Worm (Caenorhabditis elegans) whole organism, young adult: ENCODE data around the gene nhr-268.

Experiments
- B0035.1 ChIP-seq: sonication (generic microtip); optimal IDR thresholded peaks from 2 replicates; lab custom pipeline; 2016; ENCODE audit warnings: missing genetic modification characterization, mild to moderate bottlenecking, missing compliant biosample characterization, missing genotype, missing genetic modification reagents
- D2030.7 ChIP-seq: fragments of 200-800 bp; sonication (Bioruptor generic); IDR thresholded peaks from 2 replicates; pipeline ENCODE4 v1.3.6; 2022; ENCODE audit warnings: missing genetic modification reagents, missing genetic modification characterization, missing compliant biosample characterization
- F10E7.11 ChIP-seq: sonication (generic microtip); optimal IDR thresholded peaks from 2 replicates; lab custom pipeline; 2017; ENCODE audit warnings: mild to moderate bottlenecking, missing genetic modification characterization, moderate library complexity, missing compliant biosample characterization
- F23B12.7 ChIP-seq: sonication (generic microtip); optimal IDR thresholded peaks from 2 replicates; lab custom pipeline; 2017; ENCODE audit warnings: missing genetic modification characterization, mild to moderate bottlenecking, missing compliant biosample characterization, antibody characterized with exemption, moderate library complexity; ENCODE audit not compliant: insufficient read depth
- F52B5.7 ChIP-seq: sonication (generic microtip); optimal IDR thresholded peaks from 2 replicates; lab custom pipeline; 2016; ENCODE audit warnings: mild to moderate bottlenecking, missing genetic modification characterization, missing compliant biosample characterization
- F57A8.1 ChIP-seq: fragments of 200-800 bp; sonication (Bioruptor generic); optimal IDR thresholded peaks from 2 replicates; lab custom pipeline; 2018; ENCODE audit warnings: mild to moderate bottlenecking, missing genetic modification characterization, moderate library complexity, missing compliant biosample characterization
- Y79H2A.3 ChIP-seq: fragments of 200-800 bp; sonication (Bioruptor generic); conservative IDR thresholded peaks from 2 replicates; pipeline ENCODE4 v1.3.6; 2022; ENCODE audit warnings: missing genetic modification reagents, missing genetic modification characterization, missing compliant biosample characterization
- aptf-2 ChIP-seq: fragments of 200-800 bp; sonication (Bioruptor generic); conservative IDR thresholded peaks from 2 replicates; pipeline ENCODE4 v1.3.6; 2022; ENCODE audit warnings: missing genetic modification reagents, missing genetic modification characterization, missing compliant biosample characterization
- aptf-3 ChIP-seq: fragments of 200-800 bp; sonication (Bioruptor generic); IDR thresholded peaks from 2 replicates; pipeline ENCODE4 v1.3.6; 2022; ENCODE audit warnings: missing genetic modification characterization, missing compliant biosample characterization
- atf-7 ChIP-seq: sonication (generic microtip); optimal IDR thresholded peaks from 2 replicates; lab custom pipeline; 2017; ENCODE audit warnings: mild to moderate bottlenecking, missing genetic modification characterization, missing compliant biosample characterization
- ccch-3 ChIP-seq: fragments of 200-800 bp; sonication (Bioruptor generic); optimal IDR thresholded peaks from 2 replicates; lab custom pipeline; 2018; ENCODE audit warnings: mild to moderate bottlenecking, missing genetic modification characterization, missing compliant biosample characterization
- cebp-2 ChIP-seq: fragments of 200-800 bp; sonication (Bioruptor generic); IDR thresholded peaks from 2 replicates; pipeline ENCODE4 v1.3.6; 2022; ENCODE audit warnings: missing genetic modification characterization, missing compliant biosample characterization
- ceh-79 ChIP-seq: sonication (generic microtip); optimal IDR thresholded peaks from 2 replicates; lab custom pipeline; 2017; ENCODE audit warnings: mild to moderate bottlenecking, missing genetic modification characterization, missing compliant biosample characterization
- ets-4 ChIP-seq: fragments of 200-800 bp; sonication (Bioruptor generic); optimal IDR thresholded peaks from 2 replicates; lab custom pipeline; 2018; ENCODE audit warnings: mild to moderate bottlenecking, missing genetic modification characterization, missing compliant biosample characterization
- him-1 ChIP-seq: sonication (generic microtip); optimal IDR thresholded peaks from 2 replicates; lab custom pipeline; 2016; ENCODE audit warnings: missing genotype, missing genetic modification reagents, missing genetic modification characterization, missing compliant biosample characterization
- hmg-20 ChIP-seq: fragments of 200-800 bp; sonication (Bioruptor generic); IDR thresholded peaks from 2 replicates; pipeline ENCODE4 v1.3.6; 2022; ENCODE audit warnings: missing genetic modification reagents, missing genetic modification characterization, missing compliant biosample characterization
- let-526 ChIP-seq: fragments of 200-800 bp; sonication (Bioruptor generic); IDR thresholded peaks from 2 replicates; pipeline ENCODE4 v1.3.6; 2022; ENCODE audit warnings: missing genetic modification reagents, missing genetic modification characterization, missing compliant biosample characterization
- let-607 ChIP-seq, 2 experiments: fragments of 200-800 bp in 1 of 2; sonication (Bioruptor generic) in 1 of 2; sonication (generic microtip) in 1 of 2; optimal IDR thresholded peaks; 2 replicates each; lab custom pipeline; 2016 to 2018; ENCODE audit warnings: mild to moderate bottlenecking in 2 of 2, missing compliant biosample characterization in 2 of 2, missing genetic modification characterization in 2 of 2, moderate library complexity in 2 of 2, missing genotype in 1 of 2
- lir-1 ChIP-seq: fragments of 200-800 bp; sonication (Bioruptor generic); conservative IDR thresholded peaks from 2 replicates; pipeline ENCODE4 v1.3.6; 2022; ENCODE audit warnings: missing genetic modification reagents, missing genetic modification characterization, missing compliant biosample characterization
- madf-3 ChIP-seq: fragments of 200-800 bp; sonication (Bioruptor generic); IDR thresholded peaks from 2 replicates; pipeline ENCODE4 v1.3.6; 2022; ENCODE audit warnings: missing genetic modification reagents, missing genetic modification characterization, missing compliant biosample characterization
- madf-6 ChIP-seq: fragments of 200-800 bp; sonication (Bioruptor generic); IDR thresholded peaks from 2 replicates; pipeline ENCODE4 v1.3.6; 2022; ENCODE audit warnings: missing genetic modification reagents, missing genetic modification characterization, missing compliant biosample characterization
- nfya-2 ChIP-seq: fragments of 200-800 bp; sonication (Bioruptor generic); IDR thresholded peaks from 2 replicates; pipeline ENCODE4 v1.3.6; 2022; ENCODE audit warnings: missing genetic modification reagents, missing genetic modification characterization, missing compliant biosample characterization
- pbrm-1 ChIP-seq: fragments of 200-800 bp; sonication (Bioruptor generic); IDR thresholded peaks from 2 replicates; pipeline ENCODE4 v1.3.6; 2022; ENCODE audit warnings: missing genetic modification reagents, missing genetic modification characterization, missing compliant biosample characterization
- pha-4 ChIP-seq: fragments of 150-350 bp; sonication (generic microtip); optimal IDR thresholded peaks from 2 replicates; lab custom pipeline; 2014; ENCODE audit warnings: missing biosample characterization, missing genetic modification reagents, missing genetic modification characterization
- rec-8 ChIP-seq, 2 experiments: sonication (generic microtip); optimal IDR thresholded peaks; 2 replicates each; lab custom pipeline; 2016; ENCODE audit warnings: mild to moderate bottlenecking in 2 of 2, missing genetic modification characterization in 2 of 2, missing genetic modification reagents in 2 of 2, missing genotype in 2 of 2, missing biosample characterization in 1 of 2, missing compliant biosample characterization in 1 of 2, moderate library complexity in 1 of 2
- sea-2 ChIP-seq: fragments of 200-800 bp; sonication (Bioruptor generic); IDR thresholded peaks from 2 replicates; pipeline ENCODE4 v1.3.6; 2022; ENCODE audit warnings: missing genetic modification characterization, missing compliant biosample characterization
- snpc-1.1 ChIP-seq: sonication (generic microtip); optimal IDR thresholded peaks from 2 replicates; lab custom pipeline; 2017; ENCODE audit warnings: missing genetic modification characterization, mild to moderate bottlenecking, missing compliant biosample characterization, antibody characterized with exemption, moderate library complexity, missing genotype, missing genetic modification reagents; ENCODE audit not compliant: insufficient read depth
- snpc-3.4 ChIP-seq: sonication (generic microtip); optimal IDR thresholded peaks from 2 replicates; lab custom pipeline; 2017; ENCODE audit warnings: missing genetic modification characterization, mild to moderate bottlenecking, missing compliant biosample characterization, antibody characterized with exemption, moderate library complexity, missing genotype, missing genetic modification reagents
- somi-1 ChIP-seq: fragments of 200-800 bp; sonication (Bioruptor generic); optimal IDR thresholded peaks from 2 replicates; lab custom pipeline; 2018; ENCODE audit warnings: mild to moderate bottlenecking, missing genetic modification characterization, missing compliant biosample characterization
- tbx-9 ChIP-seq: sonication (generic microtip); optimal IDR thresholded peaks from 2 replicates; lab custom pipeline; 2016; ENCODE audit warnings: borderline replicate concordance, missing genetic modification characterization, inconsistent platforms, missing compliant biosample characterization
- unc-62 ChIP-seq: fragments of 150-350 bp; optimal IDR thresholded peaks from 2 replicates; lab custom pipeline; 2014; ENCODE audit warnings: missing biosample characterization, missing genetic modification reagents, missing genetic modification characterization
- zim-3 ChIP-seq: sonication (generic microtip); optimal IDR thresholded peaks from 2 replicates; lab custom pipeline; 2017; ENCODE audit warnings: mild to moderate bottlenecking, missing genetic modification characterization, moderate library complexity, missing compliant biosample characterization
- ztf-18 ChIP-seq: sonication (generic microtip); optimal IDR thresholded peaks from 2 replicates; lab custom pipeline; 2016; ENCODE audit warnings: missing genotype, mild to moderate bottlenecking, missing genetic modification characterization, missing compliant biosample characterization
- ztf-22 ChIP-seq: fragments of 200-800 bp; sonication (Bioruptor generic); optimal IDR thresholded peaks from 2 replicates; lab custom pipeline; 2018; ENCODE audit warnings: mild to moderate bottlenecking, missing genetic modification characterization, moderate library complexity, missing compliant biosample characterization

nhr-268 gene

DNA sequence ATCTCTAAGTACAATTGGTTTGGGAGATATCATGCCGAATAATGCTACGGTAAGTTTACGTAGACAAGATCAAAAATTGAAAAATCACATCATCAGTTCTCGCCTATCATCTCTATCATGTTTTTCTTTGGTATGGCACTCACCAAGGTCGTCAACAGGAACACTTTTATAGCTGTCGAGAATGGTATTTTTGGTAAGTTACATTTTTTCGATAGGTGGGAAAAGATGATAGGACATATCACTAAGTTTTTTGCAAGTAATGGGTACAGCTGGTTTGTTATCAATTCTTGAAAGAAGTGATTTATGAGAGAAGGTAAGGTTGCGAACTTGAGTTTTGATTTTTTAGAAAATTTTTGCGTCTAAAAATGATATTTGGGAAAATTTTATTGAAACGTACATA, 17.9 kb downstream of the nhr-268 start:
- TF ChIP-seq F23B12.7 (tag; lab: Kevin White, UChicago) (no peak), somi-1 (peak; percentile 27), madf-6 (no peak), snpc-3.4 (tag; lab: Kevin White, UChicago) (no peak), Y79H2A.3 (GFP tag; lab: Robert Waterston, UW) (no peak)

DNA sequence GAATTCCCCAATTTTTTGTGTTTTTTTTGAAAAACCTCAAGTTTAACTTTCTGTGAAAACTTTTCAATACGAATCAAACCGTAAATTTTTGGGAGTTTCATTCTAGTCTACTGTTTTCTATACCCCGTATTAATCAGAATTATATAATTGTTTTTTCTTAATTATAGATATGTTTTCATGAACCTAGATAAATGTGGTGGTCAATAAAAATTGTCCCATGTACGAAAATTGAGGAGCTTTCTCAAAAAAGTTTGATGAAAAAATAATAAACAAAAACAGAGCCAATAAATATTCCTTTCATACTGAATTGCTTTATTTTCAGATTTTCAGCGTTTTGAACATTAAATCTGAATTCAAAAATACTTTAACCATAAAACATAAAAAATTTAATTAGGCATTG, 20.3 kb downstream of the nhr-268 start, which contains the start of gene Y6E2A.1:
Gene Y6E2A.1 (minus strand): TSS at position 101 of the 400 bp plus-strand sequence.
- TF ChIP-seq pha-4 (tag; lab: Kevin White, UChicago) (no peak), sea-2 (GFP tag; lab: Robert Waterston, UW) (no peak), snpc-3.4 (tag; lab: Kevin White, UChicago) (no peak), hmg-20 (GFP tag; lab: Robert Waterston, UW) (no peak), let-526 (GFP tag; lab: Robert Waterston, UW) (no peak), him-1 (tag; lab: Kevin White, UChicago) (no peak), F57A8.1 (GFP tag; lab: Kevin White, UChicago) (no peak), atf-7 (tag; lab: Kevin White, UChicago) (no peak), F52B5.7 (tag; lab: Kevin White, UChicago) (no peak), unc-62 (GFP tag; lab: Kevin White, UChicago) (no peak), F10E7.11 (tag; lab: Kevin White, UChicago) (no peak), somi-1 (no peak), B0035.1 (tag; lab: Kevin White, UChicago) (no peak), ceh-79 (tag; lab: Kevin White, UChicago) (no peak), cebp-2 (GFP tag; lab: Robert Waterston, UW) (no peak)

DNA sequence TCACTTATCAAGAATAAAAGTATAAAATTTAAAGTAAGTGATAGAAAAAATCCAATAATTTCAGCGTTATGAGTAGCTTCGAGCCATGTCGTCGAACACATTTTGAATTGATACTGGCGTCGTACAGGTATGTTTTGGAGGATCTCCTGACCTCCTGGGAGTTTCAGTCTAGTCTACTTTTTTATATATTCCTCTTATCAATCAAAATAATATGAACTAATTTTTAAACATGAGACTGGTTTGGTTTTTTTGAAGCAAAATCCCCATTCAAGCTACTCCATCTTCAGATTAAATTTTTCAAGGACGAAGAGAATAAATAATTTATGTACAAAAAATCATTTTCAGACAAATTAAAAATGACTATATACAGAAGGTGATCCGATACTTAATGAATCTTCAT, 21.8 kb downstream of the nhr-268 start, which contains the start of gene str-101:
Gene str-101 (minus strand): TSS at position 101 of the 400 bp plus-strand sequence.
- TF ChIP-seq snpc-1.1 (tag; lab: Kevin White, UChicago), result no peak
- TF ChIP-seq aptf-2 (GFP tag; lab: Robert Waterston, UW), result no peak
- no peak for TF ChIP-seq madf-3 (GFP tag; lab: Robert Waterston, UW)
- TF ChIP-seq sea-2 (GFP tag; lab: Robert Waterston, UW), result no peak
- no peak for TF ChIP-seq lir-1 (GFP tag; lab: Robert Waterston, UW)
- no peak for TF ChIP-seq nfya-2 (GFP tag; lab: Robert Waterston, UW)
- TF ChIP-seq ccch-3, result no peak
- TF ChIP-seq zim-3, result no peak
- no peak for TF ChIP-seq rec-8 (tag; optimal IDR thresholded peaks at IDR 0.05; lab: Kevin White, UChicago)
- TF ChIP-seq ets-4 (GFP tag; lab: Kevin White, UChicago), result no peak

DNA sequence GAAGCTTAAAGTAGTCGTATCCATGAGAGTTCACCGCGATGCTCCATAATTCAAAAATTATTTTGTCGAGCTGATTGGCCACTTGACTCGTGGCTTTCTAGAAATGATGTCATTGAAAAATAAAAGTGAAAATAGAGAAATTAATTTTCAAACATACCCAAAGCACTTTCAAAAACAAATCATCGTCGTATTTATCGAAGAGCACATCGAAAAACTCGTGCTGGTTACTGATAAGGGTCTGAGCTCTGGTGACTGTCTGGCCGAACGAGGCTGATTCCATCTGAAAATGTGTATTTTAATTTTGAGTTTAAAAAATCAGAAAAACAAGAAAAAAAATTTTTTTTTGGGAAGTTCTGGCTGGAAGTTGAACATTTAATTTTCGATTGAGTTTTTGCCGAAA, 22.3 kb downstream of the nhr-268 start:
- TF ChIP-seq ets-4 (GFP tag; lab: Kevin White, UChicago), result no peak
- no peak for TF ChIP-seq pbrm-1
- no peak for TF ChIP-seq aptf-3 (GFP tag; lab: Robert Waterston, UW)
- no peak for TF ChIP-seq let-607 (tag; optimal IDR thresholded peaks at IDR 0.05; lab: Kevin White, UChicago)
- TF ChIP-seq D2030.7 (GFP tag; lab: Robert Waterston, UW), result no peak
- no peak for TF ChIP-seq tbx-9 (tag; lab: Kevin White, UChicago)
- TF ChIP-seq aptf-2 (GFP tag; lab: Robert Waterston, UW), result no peak
- TF ChIP-seq ztf-22 (GFP tag; lab: Kevin White, UChicago), result no peak
- TF ChIP-seq ztf-18 (tag; lab: Kevin White, UChicago), result no peak
- TF ChIP-seq, all 124 proteins: peak for 0
